Worm (Caenorhabditis elegans) whole organism, L1 larva: Measurements from ENCODE around the gene spon-1.

Source experiments
- C34B4.2 ChIP-seq: sonication (generic microtip); optimal IDR thresholded peaks from 2 replicates; lab custom pipeline; 2017; ENCODE audit warnings: mild to moderate bottlenecking, missing genetic modification characterization, missing compliant biosample characterization
- blmp-1 ChIP-seq: fragments of 150-350 bp; optimal IDR thresholded peaks from 2 replicates; lab custom pipeline; 2014; ENCODE audit warnings: missing biosample characterization, missing genetic modification characterization
- ceh-63 ChIP-seq: fragments of 200-800 bp; sonication (Bioruptor generic); optimal IDR thresholded peaks from 2 replicates; lab custom pipeline; 2018; ENCODE audit warnings: mild to moderate bottlenecking, missing genetic modification characterization, missing compliant biosample characterization
- ceh-82 ChIP-seq, 3 experiments: fragments of 150-350 bp in 1 of 3; sonication (generic microtip) in 2 of 3; optimal IDR thresholded peaks; 2 replicates each; lab custom pipeline; 2014 to 2017; ENCODE audit warnings: missing biosample characterization in 3 of 3, missing genetic modification characterization in 3 of 3
- ces-1 ChIP-seq: fragments of 150-350 bp; optimal IDR thresholded peaks from 2 replicates; lab custom pipeline; 2014; ENCODE audit warnings: missing biosample characterization, missing genetic modification reagents, missing genetic modification characterization
- dpl-1 ChIP-seq, 3 experiments: fragments of 150-350 bp in 2 of 3; sonication (generic microtip) in 1 of 3; optimal IDR thresholded peaks; 2 replicates each; lab custom pipeline; 2014 to 2017; ENCODE audit warnings: missing biosample characterization in 3 of 3, missing genetic modification characterization in 3 of 3, missing genetic modification reagents in 3 of 3
- efl-3 ChIP-seq: fragments of 200-800 bp; sonication (Bioruptor generic); optimal IDR thresholded peaks from 2 replicates; lab custom pipeline; 2018; ENCODE audit warnings: mild to moderate bottlenecking, missing genetic modification characterization, missing compliant biosample characterization
- egl-13 ChIP-seq: sonication (generic microtip); optimal IDR thresholded peaks from 2 replicates; lab custom pipeline; 2016; ENCODE audit warnings: missing genotype, missing genetic modification reagents, missing genetic modification characterization, missing compliant biosample characterization
- egl-27 ChIP-seq, 2 experiments: fragments of 150-350 bp in 1 of 2; sonication (generic microtip); optimal IDR thresholded peaks; 3 replicates each; lab custom pipeline; 2017 to 2018; ENCODE audit warnings: missing biosample characterization in 2 of 2, missing genetic modification characterization in 2 of 2, missing genetic modification reagents in 2 of 2
- elt-2 ChIP-seq: sonication (generic microtip); optimal IDR thresholded peaks from 2 replicates; lab custom pipeline; 2016; ENCODE audit warnings: missing genetic modification characterization, mild to moderate bottlenecking, inconsistent platforms, missing compliant biosample characterization, missing genetic modification reagents
- elt-3 ChIP-seq, 6 experiments: fragments of 150-350 bp in 1 of 6; sonication (generic microtip); optimal IDR thresholded peaks; 2 replicates each; lab custom pipeline; 2017 to 2018; ENCODE audit warnings: missing biosample characterization in 6 of 6, missing genetic modification characterization in 6 of 6, inconsistent platforms in 1 of 6
- fkh-4 ChIP-seq: sonication (generic microtip); optimal IDR thresholded peaks from 2 replicates; lab custom pipeline; 2016; ENCODE audit warnings: missing compliant biosample characterization, missing genetic modification characterization, borderline replicate concordance
- fkh-8 ChIP-seq: sonication (generic microtip); optimal IDR thresholded peaks from 2 replicates; lab custom pipeline; 2016; ENCODE audit warnings: mild to moderate bottlenecking, missing genetic modification characterization, missing compliant biosample characterization
- hlh-17 ChIP-seq: fragments of 200-800 bp; sonication (Bioruptor generic); optimal IDR thresholded peaks from 2 replicates; lab custom pipeline; 2018; ENCODE audit warnings: missing genetic modification characterization, mild to moderate bottlenecking, missing compliant biosample characterization, moderate library complexity, borderline replicate concordance
- hpl-2 ChIP-seq: fragments of 150-350 bp; optimal IDR thresholded peaks from 2 replicates; lab custom pipeline; 2014; ENCODE audit warnings: missing biosample characterization, missing genetic modification reagents, missing genetic modification characterization
- irx-1 ChIP-seq: sonication (generic microtip); optimal IDR thresholded peaks from 2 replicates; lab custom pipeline; 2016; ENCODE audit warnings: missing genetic modification characterization, missing compliant biosample characterization
- lin-13 ChIP-seq: fragments of 150-350 bp; optimal IDR thresholded peaks from 2 replicates; lab custom pipeline; 2014; ENCODE audit warnings: missing biosample characterization, missing genetic modification reagents, missing genetic modification characterization
- lin-15B ChIP-seq: fragments of 150-350 bp; sonication (generic microtip); optimal IDR thresholded peaks from 3 replicates; lab custom pipeline; 2014; ENCODE audit warnings: missing biosample characterization, missing genetic modification characterization
- lin-35 ChIP-seq, 2 experiments: fragments of 150-350 bp; optimal IDR thresholded peaks; 2 replicates each; lab custom pipeline; 2014; ENCODE audit warnings: missing biosample characterization in 2 of 2, missing genetic modification characterization in 2 of 2, missing genetic modification reagents in 2 of 2
- lin-39 ChIP-seq: fragments of 150-350 bp; optimal IDR thresholded peaks from 2 replicates; lab custom pipeline; 2014; ENCODE audit warnings: missing biosample characterization, missing genetic modification reagents, missing genetic modification characterization
- lsy-2 ChIP-seq, 2 experiments: fragments of 150-350 bp; optimal IDR thresholded peaks; 2 replicates each; lab custom pipeline; 2014; ENCODE audit warnings: missing biosample characterization in 2 of 2, missing genetic modification characterization in 2 of 2
- mdl-1 ChIP-seq, 2 experiments: fragments of 150-350 bp; optimal IDR thresholded peaks; 2 replicates each; lab custom pipeline; 2014 to 2017; ENCODE audit warnings: missing biosample characterization in 2 of 2, missing genetic modification characterization in 2 of 2, inconsistent platforms in 1 of 2
- mef-2 ChIP-seq: fragments of 150-350 bp; optimal IDR thresholded peaks from 2 replicates; lab custom pipeline; 2014; ENCODE audit warnings: missing biosample characterization, missing genetic modification characterization
- nhr-11 ChIP-seq: fragments of 150-350 bp; optimal IDR thresholded peaks from 2 replicates; lab custom pipeline; 2014; ENCODE audit warnings: missing biosample characterization, missing genetic modification characterization
- nhr-19 ChIP-seq: fragments of 200-800 bp; sonication (Bioruptor generic); conservative IDR thresholded peaks from 2 replicates; pipeline ENCODE4 v1.3.6; 2022; ENCODE audit warnings: missing genetic modification characterization, missing compliant biosample characterization
- nhr-237 ChIP-seq: fragments of 150-350 bp; optimal IDR thresholded peaks from 2 replicates; lab custom pipeline; 2014; ENCODE audit warnings: missing biosample characterization, missing genetic modification characterization
- nhr-71 ChIP-seq: sonication (generic microtip); optimal IDR thresholded peaks from 2 replicates; lab custom pipeline; 2016; ENCODE audit warnings: mild to moderate bottlenecking, missing genetic modification characterization, moderate library complexity, missing compliant biosample characterization
- nhr-76 ChIP-seq: sonication (generic microtip); optimal IDR thresholded peaks from 2 replicates; lab custom pipeline; 2017; ENCODE audit warnings: missing biosample characterization, missing genetic modification characterization
- nhr-77 ChIP-seq: fragments of 150-350 bp; optimal IDR thresholded peaks from 2 replicates; lab custom pipeline; 2014; ENCODE audit warnings: missing biosample characterization, missing genetic modification characterization
- nhr-84 ChIP-seq: sonication (generic microtip); optimal IDR thresholded peaks from 2 replicates; lab custom pipeline; 2017; ENCODE audit warnings: missing biosample characterization, missing genetic modification characterization
- nhr-90 ChIP-seq: sonication (generic microtip); optimal IDR thresholded peaks from 2 replicates; lab custom pipeline; 2016; ENCODE audit warnings: mild to moderate bottlenecking, missing genetic modification characterization, missing compliant biosample characterization; ENCODE audit not compliant: poor library complexity
- pag-3 ChIP-seq: sonication (generic microtip); optimal IDR thresholded peaks from 2 replicates; lab custom pipeline; 2017; ENCODE audit warnings: missing genetic modification characterization, mild to moderate bottlenecking, missing compliant biosample characterization, antibody characterized with exemption, borderline replicate concordance; ENCODE audit not compliant: insufficient read depth
- pqm-1 ChIP-seq: sonication (generic microtip); optimal IDR thresholded peaks from 3 replicates; lab custom pipeline; 2017; ENCODE audit warnings: missing biosample characterization, missing genetic modification characterization
- rnt-1 ChIP-seq: sonication (generic microtip); optimal IDR thresholded peaks from 2 replicates; lab custom pipeline; 2016; ENCODE audit warnings: mild to moderate bottlenecking, missing genetic modification characterization, moderate library complexity, missing compliant biosample characterization
- skn-1 ChIP-seq: fragments of 150-350 bp; optimal IDR thresholded peaks from 2 replicates; lab custom pipeline; 2014; ENCODE audit warnings: missing biosample characterization, missing genetic modification characterization
- snu-23 ChIP-seq: sonication (generic microtip); optimal IDR thresholded peaks from 2 replicates; lab custom pipeline; 2016; ENCODE audit warnings: missing genetic modification characterization, missing compliant biosample characterization
- sptf-1 ChIP-seq: fragments of 150-350 bp; optimal IDR thresholded peaks from 2 replicates; lab custom pipeline; 2014; ENCODE audit warnings: missing biosample characterization, missing genetic modification characterization
- swsn-7 ChIP-seq: sonication (generic microtip); optimal IDR thresholded peaks from 2 replicates; lab custom pipeline; 2016; ENCODE audit warnings: missing genetic modification characterization, missing compliant biosample characterization
- tlp-1 ChIP-seq: fragments of 150-350 bp; optimal IDR thresholded peaks from 2 replicates; lab custom pipeline; 2014; ENCODE audit warnings: missing biosample characterization, missing genetic modification characterization
- unc-30 ChIP-seq: sonication (generic microtip); optimal IDR thresholded peaks from 2 replicates; lab custom pipeline; 2017; ENCODE audit warnings: missing biosample characterization, missing genetic modification characterization
- unc-86 ChIP-seq: sonication (generic microtip); optimal IDR thresholded peaks from 2 replicates; lab custom pipeline; 2016; ENCODE audit warnings: missing genetic modification characterization, missing compliant biosample characterization
- vab-15 ChIP-seq: sonication (generic microtip); optimal IDR thresholded peaks from 2 replicates; lab custom pipeline; 2017; ENCODE audit warnings: missing genotype, mild to moderate bottlenecking, missing genetic modification characterization, missing compliant biosample characterization

spon-1 gene

DNA sequence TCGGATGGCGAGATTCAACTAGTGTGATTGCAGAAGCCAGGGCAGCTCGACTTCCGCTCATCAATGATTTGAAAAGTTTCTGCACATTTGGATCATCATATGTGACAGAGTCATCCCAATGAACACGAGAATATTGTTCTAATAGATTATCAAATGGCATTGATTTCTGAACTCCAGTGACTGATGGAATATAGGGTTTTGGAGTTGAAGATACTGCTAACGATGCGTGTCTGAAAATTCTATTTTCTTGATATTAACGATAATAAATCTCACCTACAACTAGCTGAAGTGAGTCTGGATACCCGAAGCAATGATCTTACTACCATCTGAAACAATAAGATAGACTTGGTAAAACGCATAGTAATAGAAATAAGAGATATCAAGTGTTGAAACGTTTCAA is 15.5 kb upstream of the spon-1 start, which contains the start of gene mmaa-1:
TSS of gene mmaa-1 (minus strand) at position 328 of the 400 bp plus-strand sequence.
- no peak for TF ChIP-seq skn-1 (tag; lab: Kevin White, UChicago)
- no peak for TF ChIP-seq nhr-19 (GFP tag; lab: Robert Waterston, UW)
- TF ChIP-seq nhr-71 (tag; lab: Kevin White, UChicago): peak; percentile 10
- TF ChIP-seq egl-13: no peak
- TF ChIP-seq lin-15B (tag; lab: Kevin White, UChicago): no peak

DNA sequence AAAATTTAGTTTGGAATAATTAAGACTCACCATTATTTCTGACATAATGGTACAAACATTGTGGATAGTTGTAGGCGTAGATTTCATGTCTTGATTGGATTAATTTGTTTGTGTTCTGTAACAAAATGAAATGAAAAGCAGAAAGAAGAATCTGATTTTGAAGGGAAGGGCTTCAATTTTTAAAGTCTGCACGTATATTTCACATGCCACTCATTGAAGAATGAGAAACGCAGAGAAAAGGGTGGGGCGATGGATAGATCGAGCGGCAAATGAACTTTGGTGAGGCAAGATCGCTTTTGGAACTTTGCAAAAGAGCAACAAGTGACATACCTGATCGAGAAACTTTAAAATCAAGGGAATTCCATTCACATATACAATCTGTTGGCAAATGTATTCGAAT is 14.1 kb upstream of the spon-1 start:
- peak; percentile 22 for TF ChIP-seq snu-23 (GFP tag; lab: Kevin White, UChicago)
- TF ChIP-seq C34B4.2: no peak
- TF ChIP-seq lsy-2 (tag; optimal IDR thresholded peaks at IDR 0.05; lab: Kevin White, UChicago): no peak
- TF ChIP-seq blmp-1 (tag; lab: Kevin White, UChicago): peak; percentile 17
- no peak for TF ChIP-seq pag-3 (tag; lab: Kevin White, UChicago)
- no peak for TF ChIP-seq lin-15B (tag; lab: Kevin White, UChicago)
- TF ChIP-seq rnt-1 (tag; lab: Kevin White, UChicago): no peak
- TF ChIP-seq nhr-71 (tag; lab: Kevin White, UChicago): peak; percentile 21
- TF ChIP-seq, all 84 proteins: peak for 3

DNA sequence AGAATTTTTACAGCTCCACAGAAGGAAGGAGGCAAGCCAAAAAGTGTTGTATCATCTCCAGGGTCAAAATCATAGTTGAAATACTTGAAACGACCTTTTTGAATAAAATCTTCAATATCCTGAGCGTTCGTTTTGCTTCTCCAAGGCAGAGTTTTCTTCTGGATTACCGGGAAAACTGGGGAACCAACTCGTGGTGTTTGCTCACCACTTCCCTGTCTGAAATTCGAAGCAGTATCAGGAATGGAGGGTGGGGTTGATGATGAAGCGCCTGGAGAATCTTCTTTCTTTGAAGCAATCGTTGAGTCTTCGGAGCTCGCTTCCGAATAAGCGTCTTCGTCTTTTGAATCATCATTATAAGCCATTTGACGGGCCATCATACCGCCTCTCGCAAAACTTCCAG is 13.2 kb upstream of the spon-1 start:
- TF ChIP-seq rnt-1 (tag; lab: Kevin White, UChicago): no peak
- no peak for TF ChIP-seq lin-39
- no peak for TF ChIP-seq hpl-2 (GFP tag; lab: Kevin White, UChicago)
- TF ChIP-seq nhr-237: no peak
- TF ChIP-seq fkh-4 (tag; lab: Kevin White, UChicago): no peak
- no peak for TF ChIP-seq dpl-1 (GFP tag; optimal IDR thresholded peaks at IDR 0.05; lab: Kevin White, UChicago)
- no peak for TF ChIP-seq pqm-1 (tag; lab: Kevin White, UChicago)
- TF ChIP-seq mdl-1 (tag; optimal IDR thresholded peaks at IDR 0.05; lab: Kevin White, UChicago): no peak
- no peak for TF ChIP-seq tlp-1 (tag; lab: Kevin White, UChicago)
- TF ChIP-seq lin-35 (GFP tag; optimal IDR thresholded peaks at IDR 0.05; lab: Kevin White, UChicago): no peak
- no peak for TF ChIP-seq nhr-19 (GFP tag; lab: Robert Waterston, UW)
- no peak for TF ChIP-seq nhr-77 (tag; lab: Kevin White, UChicago)
- no peak for TF ChIP-seq lin-13 (GFP tag; lab: Kevin White, UChicago)
- TF ChIP-seq vab-15 (tag; lab: Kevin White, UChicago): no peak

DNA sequence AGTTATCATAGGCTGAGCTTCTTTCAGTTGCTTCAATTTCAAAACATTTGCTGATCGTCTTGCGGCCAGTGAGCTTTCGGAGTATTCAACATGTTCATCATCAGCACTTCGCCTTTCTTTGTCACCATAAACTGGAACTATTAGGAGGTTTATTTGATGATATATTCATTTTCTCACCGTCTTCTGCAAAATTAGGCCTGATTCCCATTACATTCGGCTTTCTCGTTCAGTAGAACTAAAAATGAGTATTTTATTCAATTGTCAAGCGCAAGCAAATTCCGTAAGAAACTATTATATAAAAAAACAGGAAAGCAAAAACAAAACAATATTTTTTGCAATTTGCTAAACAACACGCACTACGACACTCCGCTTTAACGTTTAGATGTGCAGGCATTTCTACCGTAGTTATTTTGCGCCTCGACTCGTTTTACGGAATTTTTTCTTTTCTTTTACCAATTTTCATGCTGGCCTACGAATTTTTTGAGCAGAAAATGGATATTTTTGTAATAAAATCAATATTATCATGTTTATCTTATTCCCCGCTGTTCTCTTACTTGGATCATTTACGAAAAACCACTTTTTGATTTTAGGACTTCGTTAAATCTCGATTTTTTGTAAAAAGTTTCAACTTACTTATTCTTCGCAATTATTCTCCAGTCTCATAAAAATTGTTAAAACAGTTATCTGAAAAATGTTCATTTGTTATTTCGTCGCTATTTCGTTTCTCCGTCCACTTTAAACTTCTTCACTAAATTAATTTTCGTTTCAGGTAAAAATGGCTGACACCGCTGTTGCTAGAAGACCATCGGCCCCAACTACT is 11.4 kb upstream of the spon-1 start, which contains the start of the genes farl-11 and rpl-33:
TSS of gene farl-11 (minus strand) at position 242 of the 820 bp plus-strand sequence.
TSS of gene rpl-33 (plus strand) at position 770 of the 820 bp plus-strand sequence.
- TF ChIP-seq lin-39 (peak; percentile 30), egl-13 (peak; percentile 34), nhr-71 (tag; lab: Kevin White, UChicago) (peak; percentile 87), swsn-7 (tag; lab: Kevin White, UChicago) (peak; percentile 76), nhr-76 (tag; lab: Kevin White, UChicago) (no peak), pqm-1 (tag; lab: Kevin White, UChicago) (no peak), irx-1 (tag; lab: Kevin White, UChicago) (peak; percentile 43), nhr-11 (peak; percentile 39), dpl-1 (GFP tag; optimal IDR thresholded peaks at IDR 0.05; lab: Kevin White, UChicago) (peak; percentile 75 to 83 (median 81)), hlh-17 (GFP tag; lab: Kevin White, UChicago) (no peak), ceh-63 (GFP tag; lab: Kevin White, UChicago) (no peak), rnt-1 (tag; lab: Kevin White, UChicago) (peak; percentile 78), nhr-84 (no peak), nhr-90 (tag; lab: Kevin White, UChicago) (peak; percentile 68), sptf-1 (no peak), fkh-8 (tag; lab: Kevin White, UChicago) (peak; percentile 85), efl-3 (GFP tag; lab: Kevin White, UChicago) (no peak), elt-3 (tag; optimal IDR thresholded peaks at IDR 0.05; lab: Kevin White, UChicago) (peak in 4 of 6 experiments; percentile 14 to 84 (median 61)), unc-86 (tag; lab: Kevin White, UChicago) (peak; percentile 68), ceh-82 (tag; optimal IDR thresholded peaks at IDR 0.05; lab: Kevin White, UChicago) (peak; percentile 77 to 92 (median 80)), blmp-1 (tag; lab: Kevin White, UChicago) (peak; percentile 84), egl-27 (tag; optimal IDR thresholded peaks at IDR 0.05; lab: Kevin White, UChicago) (no peak), elt-2 (tag; lab: Kevin White, UChicago) (peak; percentile 15), ces-1 (no peak), lin-13 (GFP tag; lab: Kevin White, UChicago) (peak; percentile 79), mef-2 (tag; lab: Kevin White, UChicago) (no peak), unc-30 (tag; lab: Kevin White, UChicago) (no peak)
